Worm (Caenorhabditis elegans) whole organism, late embryonic: ENCODE measurements around the gene pals-40.

Source experiments
- K09A11.1 ChIP-seq: sonication (generic microtip); optimal IDR thresholded peaks from 2 replicates; lab custom pipeline; 2017; ENCODE audit warnings: antibody characterized with exemption, mild to moderate bottlenecking, missing genetic modification characterization, missing compliant biosample characterization; ENCODE audit not compliant: insufficient read depth
- ceh-14 ChIP-seq: sonication (generic microtip); optimal IDR thresholded peaks from 2 replicates; lab custom pipeline; 2016; ENCODE audit warnings: missing genotype, missing genetic modification characterization, missing compliant biosample characterization
- ceh-22 ChIP-seq: sonication (generic microtip); optimal IDR thresholded peaks from 2 replicates; lab custom pipeline; 2017; ENCODE audit warnings: missing biosample characterization, missing genetic modification characterization
- ceh-24 ChIP-seq: sonication (generic microtip); optimal IDR thresholded peaks from 2 replicates; lab custom pipeline; 2016; ENCODE audit warnings: mild to moderate bottlenecking, missing genetic modification characterization, missing compliant biosample characterization
- ceh-48 ChIP-seq: sonication (generic microtip); optimal IDR thresholded peaks from 2 replicates; lab custom pipeline; 2016; ENCODE audit warnings: missing genetic modification characterization, inconsistent platforms, missing compliant biosample characterization
- dmd-4 ChIP-seq: sonication (generic microtip); optimal IDR thresholded peaks from 2 replicates; lab custom pipeline; 2016; ENCODE audit warnings: borderline replicate concordance, missing genetic modification characterization, missing compliant biosample characterization
- elt-2 ChIP-seq: sonication (generic microtip); optimal IDR thresholded peaks from 2 replicates; lab custom pipeline; 2016; ENCODE audit warnings: missing genetic modification reagents, missing genetic modification characterization, missing compliant biosample characterization
- eyg-1 ChIP-seq: sonication (generic microtip); optimal IDR thresholded peaks from 2 replicates; lab custom pipeline; 2016; ENCODE audit warnings: missing genotype, missing genetic modification characterization, missing compliant biosample characterization
- fax-1 ChIP-seq: sonication (generic microtip); optimal IDR thresholded peaks from 2 replicates; lab custom pipeline; 2016; ENCODE audit warnings: missing genotype, missing genetic modification characterization, missing compliant biosample characterization
- fkh-6 ChIP-seq: sonication (generic microtip); optimal IDR thresholded peaks from 2 replicates; lab custom pipeline; 2016; ENCODE audit warnings: missing genetic modification characterization, missing compliant biosample characterization
- hlh-30 ChIP-seq: sonication (generic microtip); optimal IDR thresholded peaks from 2 replicates; lab custom pipeline; 2017; ENCODE audit warnings: antibody characterized with exemption, missing genetic modification characterization, missing compliant biosample characterization; ENCODE audit not compliant: insufficient read depth
- nfya-1 ChIP-seq: sonication (generic microtip); optimal IDR thresholded peaks from 2 replicates; lab custom pipeline; 2017; ENCODE audit warnings: missing genetic modification characterization, mild to moderate bottlenecking, missing compliant biosample characterization, antibody characterized with exemption, moderate library complexity
- sox-2 ChIP-seq: fragments of 200-800 bp; sonication (Bioruptor generic); IDR thresholded peaks from 2 replicates; pipeline ENCODE4 v1.3.6; 2022; ENCODE audit warnings: missing genetic modification reagents, missing genetic modification characterization, missing compliant biosample characterization
- syd-9 ChIP-seq: sonication (generic microtip); optimal IDR thresholded peaks from 2 replicates; lab custom pipeline; 2016; ENCODE audit warnings: mild to moderate bottlenecking, missing genetic modification characterization, moderate library complexity, missing compliant biosample characterization
- unc-3 ChIP-seq, 2 experiments: fragments of 200-800 bp in 1 of 2; sonication (Bioruptor generic) in 1 of 2; sonication (generic microtip) in 1 of 2; conservative IDR thresholded peaks in 1 of 2; optimal IDR thresholded peaks in 1 of 2; 2 replicates each; pipeline versions ENCODE4 v1.3.6 to Lab custom; 2016 to 2022; ENCODE audit warnings: missing compliant biosample characterization in 2 of 2, missing genetic modification characterization in 2 of 2, missing genetic modification reagents in 1 of 2

pals-40 gene

ce11 chrIII:1331894-1332293, 45.9 kb downstream of the pals-40 start, which contains the start of gene Y82E9BL.19:
Gene Y82E9BL.19 (plus strand): TSS chrIII:1332016.
- TF ChIP-seq K09A11.1 (no peak), hlh-30 (tag; lab: Kevin White, UChicago) (no peak), ceh-14 (tag; lab: Kevin White, UChicago) (no peak), unc-3 (GFP tag; conservative IDR thresholded peaks at IDR 0.05; lab: Robert Waterston, UW) (no peak), unc-3 (tag; optimal IDR thresholded peaks at IDR 0.05; lab: Kevin White, UChicago) (no peak), ceh-24 (tag; lab: Kevin White, UChicago) (no peak), sox-2 (no peak), ceh-48 (tag; lab: Kevin White, UChicago) (no peak), syd-9 (no peak), eyg-1 (tag; lab: Kevin White, UChicago) (no peak), nfya-1 (tag; lab: Kevin White, UChicago) (no peak), ceh-22 (no peak), fax-1 (tag; lab: Kevin White, UChicago) (no peak), dmd-4 (tag; lab: Kevin White, UChicago) (no peak), fkh-6 (tag; lab: Kevin White, UChicago) (no peak), elt-2 (no peak)
